Worm (Caenorhabditis elegans) whole organism, L4/young adult: ENCODE measurements around the gene sri-62.

ENCODE experiments used
- W03F9.2 ChIP-seq: fragments of 150-350 bp; optimal IDR thresholded peaks from 2 replicates; lab custom pipeline; 2014; ENCODE audit warnings: missing biosample characterization, missing genetic modification characterization
- dao-5 ChIP-seq: sonication (generic microtip); optimal IDR thresholded peaks from 2 replicates; lab custom pipeline; 2016; ENCODE audit warnings: missing genotype, missing genetic modification characterization, moderate library complexity, missing compliant biosample characterization
- him-1 ChIP-seq: sonication (generic microtip); optimal IDR thresholded peaks from 2 replicates; lab custom pipeline; 2016; ENCODE audit warnings: missing genotype, missing genetic modification reagents, missing genetic modification characterization, missing compliant biosample characterization

The sri-62 gene

ce11 chrII:2698378-2698777 lies at the start of gene sri-62:
TSS of gene sri-62 (minus strand) at chrII:2698478.
- TF ChIP-seq W03F9.2, result no peak
- no peak for TF ChIP-seq him-1 (tag; lab: Kevin White, UChicago)
- no peak for TF ChIP-seq dao-5 (tag; lab: Kevin White, UChicago)

- TF ChIP-seq him-1 (tag; lab: Kevin White, UChicago) (no peak), W03F9.2 (no peak), dao-5 (tag; lab: Kevin White, UChicago) (no peak)
Observed at ce11 chrII:2742251-2742650, 44.0 kb upstream of the sri-62 start, which contains the start of gene T05A8.7. TSS of gene T05A8.7 (minus strand) at chrII:2742351.

ce11 chrII:2741405-2741804 lies 43.1 kb upstream of the sri-62 start:
- TF ChIP-seq W03F9.2 (no peak), dao-5 (tag; lab: Kevin White, UChicago) (no peak), him-1 (tag; lab: Kevin White, UChicago) (no peak)

- TF ChIP-seq him-1 (tag; lab: Kevin White, UChicago) (no peak), W03F9.2 (no peak), dao-5 (tag; lab: Kevin White, UChicago) (no peak)
Observed at ce11 chrII:2739619-2740018, 41.3 kb upstream of the sri-62 start, which contains the start of gene T05A8.6. TSS of gene T05A8.6 (minus strand) at chrII:2739719.

- no peak for TF ChIP-seq him-1 (tag; lab: Kevin White, UChicago)
- no peak for TF ChIP-seq W03F9.2
- TF ChIP-seq dao-5 (tag; lab: Kevin White, UChicago), result no peak
Observed at ce11 chrII:2736938-2737337, 38.7 kb upstream of the sri-62 start.

- TF ChIP-seq him-1 (tag; lab: Kevin White, UChicago) (no peak), dao-5 (tag; lab: Kevin White, UChicago) (no peak), W03F9.2 (no peak)
Observed at ce11 chrII:2736156-2736728, 38.0 kb upstream of the sri-62 start, which contains the start of gene T05A8.8. TSS of gene T05A8.8 (plus strand) at chrII:2736678.

- TF ChIP-seq him-1 (tag; lab: Kevin White, UChicago), result no peak
- no peak for TF ChIP-seq dao-5 (tag; lab: Kevin White, UChicago)
- no peak for TF ChIP-seq W03F9.2
Observed at ce11 chrII:2735644-2736043, 37.4 kb upstream of the sri-62 start.

- no peak for TF ChIP-seq him-1 (tag; lab: Kevin White, UChicago)
- TF ChIP-seq dao-5 (tag; lab: Kevin White, UChicago), result no peak
- no peak for TF ChIP-seq W03F9.2
Observed at ce11 chrII:2735192-2735591, 36.9 kb upstream of the sri-62 start, which contains the start of gene wdr-31. TSS of gene wdr-31 (minus strand) at chrII:2735292.

- TF ChIP-seq dao-5 (tag; lab: Kevin White, UChicago) (no peak), him-1 (tag; lab: Kevin White, UChicago) (no peak), W03F9.2 (no peak)
Observed at ce11 chrII:2734735-2735134, 36.5 kb upstream of the sri-62 start.

ce11 chrII:2734266-2734665 lies 36.0 kb upstream of the sri-62 start:
- TF ChIP-seq dao-5 (tag; lab: Kevin White, UChicago) (no peak), W03F9.2 (no peak), him-1 (tag; lab: Kevin White, UChicago) (no peak)

- no peak for TF ChIP-seq dao-5 (tag; lab: Kevin White, UChicago)
- TF ChIP-seq W03F9.2, result no peak
Observed at ce11 chrII:2730647-2731046, 32.4 kb upstream of the sri-62 start.

ce11 chrII:2726774-2727173 lies 28.5 kb upstream of the sri-62 start:
- TF ChIP-seq W03F9.2 (no peak), dao-5 (tag; lab: Kevin White, UChicago) (no peak), him-1 (tag; lab: Kevin White, UChicago) (no peak)

ce11 chrII:2725561-2725960 lies 27.3 kb upstream of the sri-62 start, which contains the start of the genes T05A8.11 and nep-2:
TSS of gene T05A8.11 (minus strand) at chrII:2725661.
TSS of gene nep-2 (minus strand) at chrII:2725752.
- no peak for TF ChIP-seq W03F9.2
- no peak for TF ChIP-seq dao-5 (tag; lab: Kevin White, UChicago)
- TF ChIP-seq him-1 (tag; lab: Kevin White, UChicago), result no peak

- TF ChIP-seq dao-5 (tag; lab: Kevin White, UChicago), result no peak
- no peak for TF ChIP-seq him-1 (tag; lab: Kevin White, UChicago)
- no peak for TF ChIP-seq W03F9.2
Observed at ce11 chrII:2721992-2722391, 23.7 kb upstream of the sri-62 start.

- TF ChIP-seq dao-5 (tag; lab: Kevin White, UChicago), result no peak
- no peak for TF ChIP-seq W03F9.2
- no peak for TF ChIP-seq him-1 (tag; lab: Kevin White, UChicago)
Observed at ce11 chrII:2719212-2719611, 20.9 kb upstream of the sri-62 start.
